Fruit fly (Drosophila melanogaster): Measurements from ENCODE around the gene RhoBTB.

The RhoBTB gene

DNA sequence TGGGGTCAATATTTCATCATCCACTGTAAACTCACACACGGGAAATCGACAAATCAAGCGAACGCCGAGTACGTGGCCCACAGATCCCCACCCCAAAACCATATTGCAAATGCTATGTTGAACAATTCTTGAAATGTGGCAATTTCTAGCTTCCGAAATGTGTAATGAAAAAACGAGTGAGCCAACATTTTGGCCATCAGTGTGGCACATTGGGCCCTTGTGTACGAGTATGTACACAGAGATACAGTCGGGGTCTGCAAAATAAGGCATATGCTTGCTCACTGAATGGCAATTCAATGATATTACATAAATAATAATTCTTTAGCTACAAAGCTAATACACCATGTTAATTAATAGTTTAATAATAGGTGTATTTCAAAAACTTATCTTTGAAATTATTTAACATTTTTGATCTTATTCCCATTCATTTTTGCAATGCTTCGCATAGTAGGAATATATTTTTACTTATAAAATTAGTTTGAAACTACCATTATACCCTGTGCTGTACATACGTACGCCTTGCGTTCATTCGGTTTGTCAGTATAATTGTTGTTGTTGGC lies 23.6 kb downstream of the RhoBTB start:
- peak; percentile 81 for TF ChIP-seq D1 (tag; optimal IDR thresholded peaks at IDR 0.05)
- peak; percentile 29 for TF ChIP-seq EcR (GFP tag; optimal IDR thresholded peaks at IDR 0.05)
- peak; percentile 91 for TF ChIP-seq CG15710 (tag; optimal IDR thresholded peaks at IDR 0.05)
- peak; percentile 86 for TF ChIP-seq Snoo (tag; optimal IDR thresholded peaks at IDR 0.05)
- peak; percentile 92 for TF ChIP-seq CG8159 (tag; optimal IDR thresholded peaks at IDR 0.05)
- TF ChIP-seq CG32121 (GFP tag; IDR thresholded peaks at IDR 0.05): peak; percentile 90
- TF ChIP-seq CG34367 (tag; optimal IDR thresholded peaks at IDR 0.05): peak; percentile 84
- peak; percentile 74; the same call in 1 of the 2 replicates for TF ChIP-seq CG10348 (GFP tag; IDR thresholded peaks at IDR 0.05)
- TF ChIP-seq Ets98B (GFP tag; IDR thresholded peaks at IDR 0.05): peak; percentile 78
- peak; percentile 92 for TF ChIP-seq CG9948 (tag; optimal IDR thresholded peaks at IDR 0.05)
- peak; percentile 89 for TF ChIP-seq Pif1A (GFP tag; optimal IDR thresholded peaks at IDR 0.05)
- TF ChIP-seq CG13204 (GFP tag; optimal IDR thresholded peaks at IDR 0.05): peak; percentile 74
- TF ChIP-seq CG17806 (tag; optimal IDR thresholded peaks at IDR 0.05): peak; percentile 92
- peak; percentile 65; the same call in 1 of the 2 replicates for TF ChIP-seq rn (GFP tag; IDR thresholded peaks at IDR 0.05)
- TF ChIP-seq Pif1B (GFP tag; optimal IDR thresholded peaks at IDR 0.05): peak; percentile 88
- TF ChIP-seq CG4496 (GFP tag; IDR thresholded peaks at IDR 0.05): peak; percentile 91
- peak; percentile 84 for TF ChIP-seq fd96Ca (GFP tag; IDR thresholded peaks at IDR 0.05)
- peak; percentile 94 for TF ChIP-seq CG8301 (tag; optimal IDR thresholded peaks at IDR 0.05)
- TF ChIP-seq gl (tag; optimal IDR thresholded peaks at IDR 0.05): peak; percentile 58
- TF ChIP-seq CG12605 (GFP tag; IDR thresholded peaks at IDR 0.05): peak; percentile 82
- peak; percentile 95 for TF ChIP-seq CG14655 (GFP tag; optimal IDR thresholded peaks at IDR 0.05)

DNA sequence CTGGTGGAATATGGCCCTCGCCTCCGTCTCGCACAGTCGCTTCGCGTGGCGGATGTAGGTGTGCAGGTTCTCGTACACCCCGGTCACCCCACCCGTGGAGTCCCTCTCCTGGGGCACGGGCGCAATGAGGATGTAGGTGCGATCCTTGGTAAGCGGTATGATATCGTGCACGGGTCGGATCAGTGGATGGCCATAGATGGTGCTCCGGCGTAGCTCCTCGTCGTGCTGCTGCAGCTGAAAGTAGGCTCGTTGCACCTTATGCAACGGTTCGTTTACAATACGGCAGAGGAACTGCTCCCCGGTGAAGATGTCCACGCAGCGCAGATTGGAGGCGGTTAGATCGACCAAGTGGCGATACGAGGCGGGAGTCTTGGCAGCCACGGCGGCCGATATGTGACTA lies 24.5 kb downstream of the RhoBTB start:
- TF ChIP-seq EcR (GFP tag; optimal IDR thresholded peaks at IDR 0.05): no peak
- 0 out of 3 replicates have a peak, but pooled peaks have one; percentile 13 for TF ChIP-seq CG4496 (GFP tag; IDR thresholded peaks at IDR 0.05)
- TF ChIP-seq CG8301 (tag; optimal IDR thresholded peaks at IDR 0.05): no peak

DNA sequence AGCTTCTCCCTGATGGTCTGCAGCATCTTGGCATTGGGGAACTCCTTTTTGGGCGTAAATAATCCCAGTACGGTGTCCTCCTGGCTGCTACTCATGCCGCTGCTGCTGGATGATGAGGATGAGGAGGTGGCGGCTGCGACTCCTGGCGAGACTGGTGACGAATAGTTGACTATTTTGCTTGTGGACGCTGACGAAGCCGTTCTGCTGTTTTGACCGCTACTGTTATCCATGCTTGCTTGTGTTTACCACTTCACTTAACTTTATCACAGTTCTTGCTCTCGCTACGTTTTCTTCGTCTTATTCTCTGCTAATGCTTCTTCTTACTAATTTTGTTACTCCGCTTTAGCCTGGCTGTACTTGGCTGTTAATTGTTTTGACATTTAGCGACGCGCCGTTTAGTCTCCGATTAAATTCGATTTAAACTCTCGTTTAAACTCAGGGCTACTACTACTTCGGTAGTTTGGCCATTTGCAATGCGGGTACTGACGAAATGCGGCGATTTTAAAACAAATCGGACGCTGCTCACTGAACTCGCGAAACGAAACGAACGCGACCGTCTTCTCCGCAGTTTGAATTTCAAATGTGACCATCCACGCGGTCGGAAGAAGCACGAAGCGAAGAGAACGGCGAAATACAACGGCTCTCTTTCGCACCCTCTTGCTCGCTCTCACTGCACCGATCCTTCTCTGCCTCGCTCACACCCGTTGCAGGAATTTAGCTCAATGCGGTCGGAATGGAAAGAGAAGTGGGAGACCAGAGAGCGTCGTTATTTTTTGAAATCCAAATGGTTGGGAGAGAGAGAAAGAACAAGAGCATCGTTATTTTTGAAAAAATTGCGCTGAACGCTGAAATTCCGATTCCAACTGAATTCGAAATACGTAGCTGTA lies 25.2 kb downstream of the RhoBTB start, which contains the start of gene trbl:
Gene trbl, minus strand, starts transcription at position 584 of the 887 bp plus-strand sequence.
- TF ChIP-seq CG8301 (tag; optimal IDR thresholded peaks at IDR 0.05): no peak
- peak; percentile 59 for TF ChIP-seq CG12605 (GFP tag; IDR thresholded peaks at IDR 0.05)
- TF ChIP-seq Pif1B (GFP tag; optimal IDR thresholded peaks at IDR 0.05): peak; percentile 4
- no peak for TF ChIP-seq CG10348 (GFP tag; IDR thresholded peaks at IDR 0.05)
- TF ChIP-seq gl (tag; optimal IDR thresholded peaks at IDR 0.05): no peak
- TF ChIP-seq Snoo (tag; optimal IDR thresholded peaks at IDR 0.05): peak; percentile 25
- no peak for TF ChIP-seq Pif1A (GFP tag; optimal IDR thresholded peaks at IDR 0.05)
- peak; percentile 74; the same call in 2 of the 3 replicates for TF ChIP-seq CG4496 (GFP tag; IDR thresholded peaks at IDR 0.05)
- no peak for TF ChIP-seq CG14655 (GFP tag; optimal IDR thresholded peaks at IDR 0.05)
- no peak for TF ChIP-seq CG8159 (tag; optimal IDR thresholded peaks at IDR 0.05)
- TF ChIP-seq Ets98B (GFP tag; IDR thresholded peaks at IDR 0.05): peak; percentile 42; the same call in 1 of the 2 replicates
- peak; percentile 29; the same call in 1 of the 3 replicates for TF ChIP-seq fd96Ca (GFP tag; IDR thresholded peaks at IDR 0.05)
- TF ChIP-seq rn (GFP tag; IDR thresholded peaks at IDR 0.05): no peak
- TF ChIP-seq D1 (tag; optimal IDR thresholded peaks at IDR 0.05): no peak
- peak; percentile 28 for TF ChIP-seq CG13204 (GFP tag; optimal IDR thresholded peaks at IDR 0.05)
- peak; percentile 31; the same call in 1 of the 2 replicates for TF ChIP-seq CG32121 (GFP tag; IDR thresholded peaks at IDR 0.05)
- TF ChIP-seq CG15710 (tag; optimal IDR thresholded peaks at IDR 0.05): no peak
- no peak for TF ChIP-seq CG34367 (tag; optimal IDR thresholded peaks at IDR 0.05)
- no peak for TF ChIP-seq CG17806 (tag; optimal IDR thresholded peaks at IDR 0.05)
- TF ChIP-seq EcR (GFP tag; optimal IDR thresholded peaks at IDR 0.05): peak; percentile 52
- no peak for TF ChIP-seq CG9948 (tag; optimal IDR thresholded peaks at IDR 0.05)

DNA sequence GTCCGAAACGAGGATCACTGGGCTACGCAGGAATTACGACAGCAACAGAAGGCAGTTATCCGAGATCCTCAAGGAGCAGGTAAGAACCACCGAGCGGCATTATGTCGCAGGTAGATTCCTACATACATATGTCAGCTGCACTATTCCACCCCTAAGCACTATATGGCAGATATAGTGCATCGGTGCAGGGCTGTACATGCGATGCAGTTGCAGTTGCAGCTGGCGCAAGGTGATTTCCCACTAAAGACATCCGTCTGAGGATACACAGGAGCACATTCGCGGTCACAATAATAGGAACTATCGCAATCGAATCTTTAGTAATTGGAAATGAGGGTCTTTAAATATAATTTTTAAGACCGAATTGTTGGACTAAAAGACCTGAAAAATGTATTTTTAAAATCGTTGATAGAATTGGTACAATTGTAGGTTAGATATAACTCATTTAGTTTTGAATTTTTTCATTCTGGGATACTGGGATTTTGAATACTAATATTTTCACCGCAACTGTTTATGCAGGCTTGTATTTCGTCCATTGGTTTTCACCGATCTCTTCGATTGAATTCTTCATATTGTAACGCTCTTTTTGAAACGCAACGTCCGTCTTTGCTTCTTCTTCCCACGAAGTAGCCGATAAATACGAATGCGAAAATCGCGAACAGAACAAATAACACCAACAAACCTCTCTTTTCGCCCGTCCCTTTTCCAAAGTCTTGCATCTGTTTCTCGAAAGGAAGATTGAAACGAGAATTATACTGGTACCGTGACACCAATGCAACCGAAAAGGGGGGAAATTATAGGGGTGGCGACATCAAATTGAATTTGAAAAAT lies 26.8 kb downstream of the RhoBTB start:
- no peak for TF ChIP-seq CG10348 (GFP tag; IDR thresholded peaks at IDR 0.05)
- peak; percentile 74 for TF ChIP-seq CG17806 (tag; optimal IDR thresholded peaks at IDR 0.05)
- no peak for TF ChIP-seq CG8301 (tag; optimal IDR thresholded peaks at IDR 0.05)
- TF ChIP-seq CG14655 (GFP tag; optimal IDR thresholded peaks at IDR 0.05): no peak
- peak; percentile 80 for TF ChIP-seq CG9948 (tag; optimal IDR thresholded peaks at IDR 0.05)
- TF ChIP-seq Snoo (tag; optimal IDR thresholded peaks at IDR 0.05): peak; percentile 34
- TF ChIP-seq CG13204 (GFP tag; optimal IDR thresholded peaks at IDR 0.05): peak; percentile 12
- no peak for TF ChIP-seq rn (GFP tag; IDR thresholded peaks at IDR 0.05)
- TF ChIP-seq CG32121 (GFP tag; IDR thresholded peaks at IDR 0.05): no peak
- no peak for TF ChIP-seq Ets98B (GFP tag; IDR thresholded peaks at IDR 0.05)
- no peak for TF ChIP-seq CG12605 (GFP tag; IDR thresholded peaks at IDR 0.05)
- peak; percentile 76 for TF ChIP-seq gl (tag; optimal IDR thresholded peaks at IDR 0.05)
- TF ChIP-seq Pif1B (GFP tag; optimal IDR thresholded peaks at IDR 0.05): peak; percentile 54
- TF ChIP-seq CG15710 (tag; optimal IDR thresholded peaks at IDR 0.05): peak; percentile 84
- peak; percentile 54 for TF ChIP-seq Pif1A (GFP tag; optimal IDR thresholded peaks at IDR 0.05)
- peak; percentile 20 for TF ChIP-seq D1 (tag; optimal IDR thresholded peaks at IDR 0.05)
- TF ChIP-seq CG34367 (tag; optimal IDR thresholded peaks at IDR 0.05): peak; percentile 79
- peak; percentile 90 for TF ChIP-seq CG8159 (tag; optimal IDR thresholded peaks at IDR 0.05)
